Fruit fly (Drosophila melanogaster) Kc167 (cell line): Measurements from ENCODE around the gene Pxt.

Source experiments
- Myc ChIP-seq: fragments of >200 bp; optimal IDR thresholded peaks from 2 replicates; lab custom pipeline; 2017; ENCODE audit warnings: missing external identifiers
- insv ChIP-seq: fragments of >200 bp; optimal IDR thresholded peaks from 3 replicates; lab custom pipeline; 2018; ENCODE audit warnings: missing external identifiers
- psq ChIP-seq: fragments of >200 bp; optimal IDR thresholded peaks from 2 replicates; lab custom pipeline; 2017; ENCODE audit warnings: missing external identifiers

DNA sequence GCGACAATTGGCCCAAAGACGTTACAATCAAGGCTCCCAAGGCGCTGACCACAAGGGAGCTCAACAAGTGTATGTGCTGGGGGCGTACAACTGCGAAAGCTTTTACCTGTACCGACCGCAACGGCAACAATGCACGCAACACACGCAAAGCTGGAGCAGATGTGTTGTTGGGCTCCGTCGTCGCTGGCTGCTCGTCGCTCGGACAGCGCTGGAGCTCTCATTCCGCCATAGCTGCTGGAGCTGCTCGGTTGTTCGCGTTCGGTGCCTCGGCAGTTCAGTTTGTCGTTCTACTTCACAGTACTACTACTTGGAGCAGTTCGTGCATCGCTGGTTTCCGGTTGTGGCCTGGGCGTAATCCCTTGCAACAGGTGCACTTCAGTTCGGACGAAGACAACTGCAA, 6.3 kb downstream of the Pxt start, which contains the start of gene Lgr1:
- TF ChIP-seq Myc (lab: Kevin White, UChicago) (no peak), insv (lab: Kevin White, UChicago) (no peak), psq (no peak)
